Fruit fly (Drosophila melanogaster): ENCODE results near the gene CG8260.

dm6 chrX:15745905-15746681 lies 10.0 kb upstream of the CG8260 start, which contains the start of the genes CG8944 and CCT6:
- TF ChIP-seq schlank (tag; optimal IDR thresholded peaks at IDR 0.05): no peak
- peak; percentile 90 for TF ChIP-seq MESR4 (GFP tag; optimal IDR thresholded peaks at IDR 0.05)
- TF ChIP-seq CG16863 (GFP tag; optimal IDR thresholded peaks at IDR 0.05): no peak
